Worm (Caenorhabditis elegans) whole organism, midembryonic: ENCODE data around the gene amph-1.

Experiments used
- T22C8.4 ChIP-seq: fragments of 200-800 bp; sonication (Bioruptor generic); IDR thresholded peaks from 2 replicates; pipeline ENCODE4 v1.3.6; 2022; ENCODE audit warnings: missing genetic modification characterization, missing compliant biosample characterization
- cog-1 ChIP-seq: sonication (generic microtip); optimal IDR thresholded peaks from 2 replicates; lab custom pipeline; 2016; ENCODE audit warnings: missing genetic modification characterization, missing compliant biosample characterization
- flt-1 ChIP-seq: fragments of 200-800 bp; sonication (Bioruptor generic); IDR thresholded peaks from 2 replicates; pipeline ENCODE4 v1.3.6; 2022; ENCODE audit warnings: missing genetic modification characterization, missing compliant biosample characterization
- klf-2 ChIP-seq: fragments of 200-800 bp; sonication (Bioruptor generic); conservative IDR thresholded peaks from 2 replicates; pipeline ENCODE4 v1.3.6; 2022; ENCODE audit warnings: missing genetic modification reagents, missing genetic modification characterization, missing compliant biosample characterization
- med-1 ChIP-seq: sonication (generic microtip); optimal IDR thresholded peaks from 2 replicates; lab custom pipeline; 2017; ENCODE audit warnings: missing genetic modification characterization, mild to moderate bottlenecking, missing compliant biosample characterization, antibody characterized with exemption, missing genetic modification reagents; ENCODE audit not compliant: insufficient read depth
- ref-1 ChIP-seq: fragments of 200-800 bp; sonication (Bioruptor generic); conservative IDR thresholded peaks from 2 replicates; pipeline ENCODE4 v1.3.6; 2022; ENCODE audit warnings: missing genetic modification reagents, missing genetic modification characterization, missing compliant biosample characterization
- tab-1 ChIP-seq: fragments of 200-800 bp; sonication (Bioruptor generic); IDR thresholded peaks from 2 replicates; pipeline ENCODE4 v1.3.6; 2022; ENCODE audit warnings: missing genetic modification characterization, missing compliant biosample characterization
- ztf-23 ChIP-seq: fragments of 200-800 bp; sonication (Bioruptor generic); IDR thresholded peaks from 2 replicates; pipeline ENCODE4 v1.3.6; 2022; ENCODE audit warnings: missing genetic modification reagents, missing genetic modification characterization, missing compliant biosample characterization
- ztf-29 ChIP-seq: fragments of 200-800 bp; sonication (Bioruptor generic); IDR thresholded peaks from 2 replicates; pipeline ENCODE4 v1.3.6; 2022; ENCODE audit warnings: missing genetic modification reagents, missing genetic modification characterization, missing compliant biosample characterization

The amph-1 gene

DNA sequence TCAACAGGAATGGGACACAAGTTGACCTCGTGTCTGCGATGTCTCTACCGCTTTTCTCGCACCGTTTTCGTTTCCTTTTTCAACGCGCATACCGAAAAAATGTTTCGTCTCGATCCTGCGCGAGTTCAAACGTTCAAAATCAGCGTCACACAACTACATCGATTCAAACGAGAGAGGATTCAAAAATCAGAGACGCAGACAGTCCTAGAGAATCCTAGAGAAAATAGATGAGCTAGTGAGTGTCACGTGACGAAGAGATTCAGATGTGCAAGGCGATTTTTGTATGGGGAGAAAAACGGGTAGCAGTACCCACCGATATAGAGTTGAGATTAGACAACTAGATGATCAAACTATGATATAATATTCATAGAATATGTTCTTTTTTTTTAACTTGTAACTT is 22.3 kb upstream of the amph-1 start:
- no peak for TF ChIP-seq ztf-23 (GFP tag; lab: Robert Waterston, UW)
- TF ChIP-seq ref-1, result no peak
- no peak for TF ChIP-seq flt-1
- no peak for TF ChIP-seq tab-1 (GFP tag; lab: Robert Waterston, UW)
- TF ChIP-seq med-1 (GFP tag; lab: Kevin White, UChicago), result no peak
- no peak for TF ChIP-seq ztf-29 (GFP tag; lab: Robert Waterston, UW)
- TF ChIP-seq T22C8.4 (GFP tag; lab: Robert Waterston, UW), result no peak
- TF ChIP-seq klf-2 (GFP tag; lab: Robert Waterston, UW), result no peak
- no peak for TF ChIP-seq cog-1

DNA sequence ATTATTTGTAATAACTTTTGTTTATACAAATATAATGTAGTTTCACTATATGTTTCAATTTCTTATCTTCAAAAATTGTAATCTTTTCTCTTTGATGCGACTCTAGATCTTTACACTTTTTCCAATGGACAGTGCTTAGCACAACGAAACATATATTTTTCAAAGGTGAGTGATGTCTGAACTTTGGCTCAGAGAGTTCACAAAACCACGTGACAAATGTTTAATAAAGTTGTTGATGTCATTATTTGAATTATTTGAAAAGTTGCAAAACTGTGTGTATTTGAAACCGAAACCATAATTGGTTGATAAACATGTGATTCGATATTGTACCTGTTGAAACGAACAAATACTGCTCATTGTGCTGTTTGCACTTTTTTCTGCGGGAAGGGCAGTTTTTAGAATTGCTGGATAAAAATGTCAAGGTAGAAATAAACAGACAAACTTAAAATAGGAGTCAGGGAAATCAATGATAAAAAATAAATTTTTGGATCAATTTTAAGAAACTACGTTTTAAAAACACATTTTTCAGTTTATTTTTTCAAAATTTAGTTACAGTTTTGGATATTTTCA is 20.5 kb upstream of the amph-1 start:
- TF ChIP-seq ztf-23 (GFP tag; lab: Robert Waterston, UW) (no peak), med-1 (GFP tag; lab: Kevin White, UChicago) (no peak), cog-1 (no peak), klf-2 (GFP tag; lab: Robert Waterston, UW) (no peak), flt-1 (no peak), T22C8.4 (GFP tag; lab: Robert Waterston, UW) (no peak), ref-1 (no peak), tab-1 (GFP tag; lab: Robert Waterston, UW) (no peak), ztf-29 (GFP tag; lab: Robert Waterston, UW) (no peak)

DNA sequence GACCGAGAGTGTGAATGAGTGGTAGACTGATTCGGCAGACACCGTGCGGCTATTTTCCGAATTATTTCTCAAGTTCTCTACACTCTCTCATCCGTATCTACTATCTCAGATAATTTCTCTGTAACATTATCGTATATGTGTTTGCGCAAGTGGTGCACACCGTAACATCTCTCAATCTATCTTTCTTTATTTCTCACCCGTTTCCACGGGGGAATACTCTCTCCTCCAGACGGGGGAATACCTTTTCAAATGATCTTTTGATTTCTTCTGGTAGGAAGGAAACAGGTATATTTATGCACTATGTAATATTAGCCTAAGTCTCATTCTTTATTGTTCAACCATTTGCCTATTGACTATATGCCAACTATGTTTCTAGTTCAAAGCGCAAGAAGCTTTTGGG is 19.4 kb upstream of the amph-1 start:
- TF ChIP-seq tab-1 (GFP tag; lab: Robert Waterston, UW) (no peak), cog-1 (peak; percentile 17), ref-1 (no peak)

DNA sequence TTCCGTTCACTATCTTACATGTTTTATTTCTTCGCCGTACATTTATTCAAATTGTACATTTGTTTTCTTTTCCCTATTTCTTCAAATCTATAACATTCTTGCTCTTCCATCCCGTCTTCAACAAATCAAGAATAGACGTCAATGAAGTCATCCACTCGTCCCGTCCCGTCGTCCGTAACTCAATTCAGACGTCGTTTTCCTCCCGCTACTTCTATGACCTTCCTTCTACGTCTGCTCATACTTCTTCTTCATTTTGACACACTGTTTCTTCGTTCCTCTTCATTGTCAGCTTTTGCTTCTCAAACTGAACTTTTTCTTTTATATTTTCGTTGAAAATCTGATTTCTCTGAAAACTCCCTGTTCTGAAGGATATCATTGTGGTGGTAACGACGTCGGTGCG is 12.3 kb upstream of the amph-1 start:
- no peak for TF ChIP-seq ztf-23 (GFP tag; lab: Robert Waterston, UW)
- no peak for TF ChIP-seq flt-1
- TF ChIP-seq T22C8.4 (GFP tag; lab: Robert Waterston, UW), result no peak
- no peak for TF ChIP-seq med-1 (GFP tag; lab: Kevin White, UChicago)
- TF ChIP-seq cog-1, result no peak
- no peak for TF ChIP-seq klf-2 (GFP tag; lab: Robert Waterston, UW)
- TF ChIP-seq ref-1, result no peak
- TF ChIP-seq ztf-29 (GFP tag; lab: Robert Waterston, UW), result no peak
- TF ChIP-seq tab-1 (GFP tag; lab: Robert Waterston, UW), result no peak

DNA sequence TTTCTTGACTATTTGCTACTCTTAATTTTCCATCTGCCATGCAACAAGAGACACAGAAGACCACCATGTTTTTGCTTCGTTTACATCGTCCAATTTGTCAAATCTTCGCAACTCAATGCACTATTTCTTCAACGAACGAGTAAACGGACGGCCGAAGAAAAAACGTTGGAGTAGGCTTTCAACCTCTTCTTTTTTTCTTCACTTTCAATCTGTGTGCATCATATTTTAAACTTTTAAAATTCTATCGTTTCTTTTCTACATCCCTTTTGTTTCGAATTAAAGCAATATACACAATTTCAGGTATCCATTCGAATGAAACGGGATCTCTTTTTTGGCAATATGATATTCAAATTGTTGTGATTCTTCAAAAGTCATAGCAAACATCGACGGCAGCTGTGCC is 10.1 kb upstream of the amph-1 start, which contains the start of gene acc-1:
acc-1 (plus strand) TSS at position 301 of the 400 bp plus-strand sequence.
- TF ChIP-seq tab-1 (GFP tag; lab: Robert Waterston, UW) (no peak), flt-1 (no peak), ztf-29 (GFP tag; lab: Robert Waterston, UW) (no peak), klf-2 (GFP tag; lab: Robert Waterston, UW) (no peak), cog-1 (no peak), med-1 (GFP tag; lab: Kevin White, UChicago) (no peak), T22C8.4 (GFP tag; lab: Robert Waterston, UW) (no peak), ref-1 (no peak), ztf-23 (GFP tag; lab: Robert Waterston, UW) (no peak)

DNA sequence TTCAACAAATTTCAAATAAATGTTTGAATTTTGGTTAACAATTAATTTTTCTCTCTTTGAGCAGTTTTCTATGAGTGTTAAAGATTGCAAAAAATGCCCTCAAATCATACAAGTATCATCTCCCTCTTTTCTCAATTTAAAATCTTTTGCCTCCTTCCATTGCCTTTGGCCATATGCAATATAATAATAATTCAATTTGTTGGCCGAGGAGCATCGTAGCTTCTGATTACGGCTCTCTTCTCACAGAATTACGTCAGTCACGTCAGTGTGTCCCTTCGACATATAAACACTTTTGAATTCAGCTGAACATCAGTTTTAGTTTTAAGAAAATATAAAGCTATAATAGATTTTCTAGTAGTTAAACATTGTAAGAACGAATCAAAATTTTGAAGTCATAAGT is 7.9 kb upstream of the amph-1 start:
- TF ChIP-seq ztf-23 (GFP tag; lab: Robert Waterston, UW), result no peak
- no peak for TF ChIP-seq cog-1
- TF ChIP-seq flt-1, result no peak
- no peak for TF ChIP-seq T22C8.4 (GFP tag; lab: Robert Waterston, UW)
- TF ChIP-seq klf-2 (GFP tag; lab: Robert Waterston, UW), result no peak
- no peak for TF ChIP-seq ztf-29 (GFP tag; lab: Robert Waterston, UW)
- TF ChIP-seq ref-1, result no peak
- no peak for TF ChIP-seq med-1 (GFP tag; lab: Kevin White, UChicago)
- TF ChIP-seq tab-1 (GFP tag; lab: Robert Waterston, UW), result no peak

DNA sequence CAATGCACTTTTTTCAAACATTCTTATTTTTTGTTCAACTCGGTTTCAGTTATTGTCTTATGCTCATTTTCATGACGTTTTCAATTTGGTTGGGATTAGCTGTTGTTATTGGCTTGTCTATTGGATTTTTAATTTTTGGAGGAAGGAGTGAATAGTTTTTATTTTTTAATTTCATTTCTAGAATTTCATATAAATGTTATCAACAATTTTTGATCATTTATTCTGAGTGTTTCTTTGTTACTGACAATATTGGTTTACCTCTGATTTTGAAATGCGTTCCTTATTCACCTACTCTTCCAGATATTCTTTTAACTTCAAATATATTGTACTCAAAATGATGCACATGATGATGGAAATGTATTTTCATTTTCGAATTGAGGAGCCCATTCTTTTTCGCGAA is 6.3 kb upstream of the amph-1 start, which contains the start of gene F58G6.7:
F58G6.7 (plus strand) TSS at position 301 of the 400 bp plus-strand sequence.
- TF ChIP-seq ref-1, result no peak
- TF ChIP-seq med-1 (GFP tag; lab: Kevin White, UChicago), result no peak
- no peak for TF ChIP-seq klf-2 (GFP tag; lab: Robert Waterston, UW)
- TF ChIP-seq cog-1, result no peak
- no peak for TF ChIP-seq tab-1 (GFP tag; lab: Robert Waterston, UW)
- no peak for TF ChIP-seq ztf-23 (GFP tag; lab: Robert Waterston, UW)
- no peak for TF ChIP-seq flt-1
- TF ChIP-seq ztf-29 (GFP tag; lab: Robert Waterston, UW), result no peak
- no peak for TF ChIP-seq T22C8.4 (GFP tag; lab: Robert Waterston, UW)

DNA sequence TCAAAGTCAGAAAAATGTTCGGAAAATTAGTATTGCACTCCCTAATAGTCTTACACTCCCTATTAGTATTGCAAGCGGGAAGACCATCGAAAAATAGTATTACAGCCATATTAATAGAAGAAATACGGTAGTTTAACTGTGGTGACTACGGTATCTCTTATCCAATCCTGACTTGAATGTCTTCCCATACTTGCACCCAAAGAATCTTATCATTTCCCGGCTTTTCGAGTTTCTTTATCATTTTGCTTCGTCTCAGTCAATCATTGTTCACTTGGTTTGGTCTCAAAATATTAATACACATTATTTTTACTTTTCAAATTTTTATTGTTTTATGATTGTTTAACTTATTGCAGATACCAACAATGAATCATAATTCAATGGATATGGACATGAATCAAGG is 5.5 kb upstream of the amph-1 start, which contains the start of gene F58G6.3:
F58G6.3 (plus strand) TSS at position 352 of the 400 bp plus-strand sequence.
- no peak for TF ChIP-seq ztf-23 (GFP tag; lab: Robert Waterston, UW)
- TF ChIP-seq med-1 (GFP tag; lab: Kevin White, UChicago), result no peak
- no peak for TF ChIP-seq cog-1
- TF ChIP-seq klf-2 (GFP tag; lab: Robert Waterston, UW), result no peak
- no peak for TF ChIP-seq T22C8.4 (GFP tag; lab: Robert Waterston, UW)
- TF ChIP-seq tab-1 (GFP tag; lab: Robert Waterston, UW), result no peak
- TF ChIP-seq flt-1, result no peak
- no peak for TF ChIP-seq ref-1
- no peak for TF ChIP-seq ztf-29 (GFP tag; lab: Robert Waterston, UW)

DNA sequence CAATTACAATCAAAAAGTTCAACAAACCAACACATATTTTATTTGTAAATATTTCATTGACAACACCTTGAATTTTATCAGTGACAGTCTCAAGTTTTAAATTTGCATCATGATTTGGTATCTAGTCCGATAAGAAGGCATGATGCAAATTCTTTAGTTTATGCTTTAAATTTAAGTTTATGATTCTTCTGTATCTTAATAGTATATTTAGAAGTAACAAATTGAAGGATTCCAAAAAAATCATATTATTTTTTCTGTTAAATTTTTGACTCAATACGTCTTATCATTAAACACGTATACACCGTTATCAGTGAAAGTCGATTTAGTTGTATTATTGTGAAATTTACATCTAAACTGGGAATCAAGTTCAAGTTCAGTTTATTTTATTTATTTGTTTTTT is 3.6 kb upstream of the amph-1 start, which contains the start of gene chca-1:
chca-1 (plus strand) TSS at position 161 of the 400 bp plus-strand sequence.
- TF ChIP-seq tab-1 (GFP tag; lab: Robert Waterston, UW) (no peak), klf-2 (GFP tag; lab: Robert Waterston, UW) (no peak), ztf-23 (GFP tag; lab: Robert Waterston, UW) (no peak), med-1 (GFP tag; lab: Kevin White, UChicago) (no peak), flt-1 (no peak), T22C8.4 (GFP tag; lab: Robert Waterston, UW) (no peak)

DNA sequence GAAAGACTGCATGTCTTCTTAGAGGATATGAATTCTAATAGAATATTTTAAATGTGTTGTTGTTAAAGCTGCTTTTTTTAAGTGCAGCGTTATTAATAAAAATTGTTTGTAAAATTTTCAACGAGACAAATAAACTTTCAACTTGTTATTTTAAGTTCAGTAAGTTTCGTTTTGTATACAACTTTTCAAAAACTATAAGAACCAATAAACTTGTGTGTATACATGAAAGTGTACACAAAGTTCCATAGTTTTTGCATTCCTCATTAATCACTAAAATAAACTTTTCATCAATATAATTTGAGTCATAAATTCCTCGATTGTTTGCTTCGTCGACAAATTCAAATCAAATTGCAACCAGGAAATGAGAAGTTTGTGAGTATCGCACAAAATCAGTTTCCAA is 1.0 kb upstream of the amph-1 start, which contains the start of gene srm-3:
srm-3 (plus strand) TSS at position 301 of the 400 bp plus-strand sequence.
- TF ChIP-seq klf-2 (GFP tag; lab: Robert Waterston, UW), result no peak
